Fruit fly (Drosophila melanogaster) whole organism, embryonic: ENCODE data around the gene meigo.
A peak's percentile ranks its signal among the peaks of the same experiment; 100 is the strongest.

Experiments used
- Abd-B ChIP-seq: fragments of 200-800 bp; sonication (Bioruptor generic); optimal IDR thresholded peaks from 2 replicates; lab custom pipeline; 2018; ENCODE audit warnings: missing biosample characterization, mild to moderate bottlenecking, missing genetic modification characterization, moderate library complexity
- CG10147 ChIP-seq: fragments of 200-800 bp; sonication (Bioruptor generic); optimal IDR thresholded peaks from 2 replicates; lab custom pipeline; 2019; ENCODE audit warnings: missing biosample characterization, mild to moderate bottlenecking, missing genetic modification characterization, moderate library complexity
- CG10543 ChIP-seq: fragments of 200-800 bp; sonication (Bioruptor generic); optimal IDR thresholded peaks from 3 replicates; lab custom pipeline; 2017; ENCODE audit warnings: missing biosample characterization, mild to moderate bottlenecking, missing genetic modification characterization, moderate library complexity
- CG10654 ChIP-seq: fragments of 200-800 bp; sonication (Bioruptor generic); optimal IDR thresholded peaks from 2 replicates; lab custom pipeline; 2016; ENCODE audit warnings: missing biosample characterization, missing genetic modification characterization
- CG13287 ChIP-seq: fragments of 200-800 bp; sonication (Bioruptor generic); IDR thresholded peaks from 2 replicates; pipeline ENCODE4 v1.3.6; 2022; ENCODE audit warnings: missing biosample characterization, missing genetic modification characterization; ENCODE audit not compliant: partially characterized antibody
- CG17186 ChIP-seq: fragments of 200-800 bp; sonication (Bioruptor generic); optimal IDR thresholded peaks from 3 replicates; lab custom pipeline; 2017; ENCODE audit warnings: missing biosample characterization, missing genetic modification reagents, missing genetic modification characterization
- CG17385 ChIP-seq: fragments of 200-800 bp; sonication (Bioruptor generic); optimal IDR thresholded peaks from 3 replicates; lab custom pipeline; 2018; ENCODE audit warnings: missing biosample characterization, mild to moderate bottlenecking, missing genetic modification characterization
- CG18619 ChIP-seq: fragments of 200-800 bp; sonication (Bioruptor generic); optimal IDR thresholded peaks from 3 replicates; lab custom pipeline; 2017; ENCODE audit warnings: missing biosample characterization, mild to moderate bottlenecking, missing genetic modification characterization
- CG3281 ChIP-seq: fragments of 200-800 bp; sonication (Bioruptor generic); optimal IDR thresholded peaks from 3 replicates; lab custom pipeline; 2017; ENCODE audit warnings: missing biosample characterization, mild to moderate bottlenecking, missing genetic modification characterization
- CG3726 ChIP-seq: fragments of 200-800 bp; sonication (Bioruptor generic); IDR thresholded peaks from 3 replicates; pipeline ENCODE4, ENCODE4 v1.3.6; 2022; ENCODE audit warnings: missing biosample characterization, missing genetic modification characterization
- CG42726 ChIP-seq: fragments of 200-800 bp; sonication (Bioruptor generic); IDR thresholded peaks from 2 replicates; pipeline ENCODE4 v1.3.6; 2022; ENCODE audit warnings: missing biosample characterization, missing genetic modification characterization; ENCODE audit not compliant: partially characterized antibody
- CG6254 ChIP-seq: fragments of 200-800 bp; sonication (Bioruptor generic); optimal IDR thresholded peaks from 3 replicates; lab custom pipeline; 2017; ENCODE audit warnings: mild to moderate bottlenecking, missing biosample characterization, missing genetic modification reagents, missing genetic modification characterization
- CG7987 ChIP-seq: fragments of 200-800 bp; sonication (Bioruptor generic); optimal IDR thresholded peaks from 2 replicates; lab custom pipeline; 2018; ENCODE audit warnings: missing biosample characterization, mild to moderate bottlenecking, missing genetic modification characterization, moderate library complexity
- CG8478 ChIP-seq: fragments of >200 bp; optimal IDR thresholded peaks from 2 replicates; lab custom pipeline; 2018
- CG9609 ChIP-seq: fragments of 200-800 bp; sonication (Bioruptor generic); optimal IDR thresholded peaks from 3 replicates; lab custom pipeline; 2016; ENCODE audit warnings: missing biosample characterization, missing genetic modification characterization
- D19A ChIP-seq: fragments of 200-800 bp; optimal IDR thresholded peaks from 3 replicates; lab custom pipeline; 2019; ENCODE audit warnings: missing biosample characterization, mild to moderate bottlenecking, missing genetic modification characterization, moderate library complexity
- Eip74EF ChIP-seq, 2 experiments: fragments of 200-800 bp in 1 of 2; fragments of >200 bp in 1 of 2; sonication (Bioruptor generic) in 1 of 2; optimal IDR thresholded peaks; 2 replicates each; lab custom pipeline; 2017 to 2019; ENCODE audit warnings: missing biosample characterization in 2 of 2, missing genetic modification characterization in 2 of 2, mild to moderate bottlenecking in 1 of 2, moderate library complexity in 1 of 2
- Fer2 ChIP-seq: fragments of 200-800 bp; sonication (Bioruptor generic); optimal IDR thresholded peaks from 2 replicates; lab custom pipeline; 2018; ENCODE audit warnings: missing biosample characterization, mild to moderate bottlenecking, missing genetic modification characterization, moderate library complexity
- H15 ChIP-seq: fragments of 200-800 bp; sonication (Bioruptor generic); IDR thresholded peaks from 3 replicates; pipeline ENCODE4 v1.3.6; 2022; ENCODE audit warnings: missing biosample characterization, missing genetic modification characterization
- HHEX ChIP-seq: fragments of 200-800 bp; sonication (Bioruptor generic); optimal IDR thresholded peaks from 3 replicates; lab custom pipeline; 2017; ENCODE audit warnings: missing biosample characterization, mild to moderate bottlenecking, missing genetic modification characterization, missing genetic modification reagents
- HLHmδ ChIP-seq: fragments of 200-800 bp; sonication (Bioruptor generic); optimal IDR thresholded peaks from 2 replicates; lab custom pipeline; 2018; ENCODE audit warnings: missing biosample characterization, mild to moderate bottlenecking, missing genetic modification characterization, moderate library complexity
- Lpt ChIP-seq: fragments of >200 bp; optimal IDR thresholded peaks from 2 replicates; lab custom pipeline; 2018; ENCODE audit warnings: missing biosample characterization, missing genetic modification characterization
- MBD-R2 ChIP-seq: fragments of 200-800 bp; sonication (Bioruptor generic); IDR thresholded peaks from 2 replicates; pipeline ENCODE4 v1.3.6; 2022; ENCODE audit warnings: missing biosample characterization, missing genetic modification characterization
- Mrtf ChIP-seq: fragments of 200-800 bp; sonication (Bioruptor generic); IDR thresholded peaks from 3 replicates; pipeline ENCODE4 v1.3.6; 2022; ENCODE audit warnings: missing biosample characterization, missing genetic modification characterization
- Neu2 ChIP-seq: fragments of 200-800 bp; sonication (Bioruptor generic); optimal IDR thresholded peaks from 3 replicates; lab custom pipeline; 2016; ENCODE audit warnings: missing biosample characterization, missing genetic modification characterization, borderline replicate concordance
- TFAM ChIP-seq: fragments of 200-800 bp; sonication (Bioruptor generic); optimal IDR thresholded peaks from 2 replicates; lab custom pipeline; 2017; ENCODE audit warnings: missing biosample characterization, missing genetic modification characterization, inconsistent platforms
- Vsx1 ChIP-seq: fragments of 200-800 bp; sonication (Bioruptor generic); optimal IDR thresholded peaks from 2 replicates; lab custom pipeline; 2017; ENCODE audit warnings: missing biosample characterization, mild to moderate bottlenecking, missing genetic modification characterization, missing genetic modification reagents
- ap ChIP-seq: fragments of 200-800 bp; sonication (Bioruptor generic); IDR thresholded peaks from 2 replicates; pipeline ENCODE4 v1.3.6; 2022; ENCODE audit warnings: missing biosample characterization, missing genetic modification characterization
- cato ChIP-seq: fragments of 200-800 bp; sonication (Bioruptor generic); optimal IDR thresholded peaks from 2 replicates; lab custom pipeline; 2016; ENCODE audit warnings: missing biosample characterization, missing genetic modification characterization, borderline replicate concordance
- corto ChIP-seq: fragments of 200-800 bp; sonication (Bioruptor generic); optimal IDR thresholded peaks from 2 replicates; lab custom pipeline; 2016; ENCODE audit warnings: missing biosample characterization, mild to moderate bottlenecking, missing genetic modification characterization, moderate library complexity
- gsb-n ChIP-seq: fragments of 200-800 bp; sonication (Bioruptor generic); optimal IDR thresholded peaks from 3 replicates; lab custom pipeline; 2018; ENCODE audit warnings: missing biosample characterization, mild to moderate bottlenecking, missing genetic modification characterization
- hth ChIP-seq: fragments of >200 bp; optimal IDR thresholded peaks from 2 replicates; lab custom pipeline; 2017; ENCODE audit warnings: inconsistent platforms
- klu ChIP-seq: fragments of 200-800 bp; sonication (Bioruptor generic); IDR thresholded peaks from 2 replicates; pipeline ENCODE4 v1.3.6; 2022; ENCODE audit warnings: missing biosample characterization, missing genetic modification characterization
- kni ChIP-seq: fragments of 200-800 bp; sonication (Bioruptor generic); optimal IDR thresholded peaks from 3 replicates; lab custom pipeline; 2017; ENCODE audit warnings: mild to moderate bottlenecking, missing biosample characterization, missing genetic modification reagents, missing genetic modification characterization
- knrl ChIP-seq: fragments of 200-800 bp; sonication (Bioruptor generic); IDR thresholded peaks from 3 replicates; pipeline ENCODE4 v1.3.6; 2022; ENCODE audit warnings: missing biosample characterization, missing genetic modification characterization; ENCODE audit not compliant: partially characterized antibody
- lab ChIP-seq: fragments of 200-800 bp; sonication (Bioruptor generic); optimal IDR thresholded peaks from 3 replicates; lab custom pipeline; 2017; ENCODE audit warnings: missing biosample characterization, missing genetic modification characterization, mild to moderate bottlenecking, moderate library complexity, missing genetic modification reagents
- maf-S ChIP-seq: fragments of 200-800 bp; sonication (Bioruptor generic); optimal IDR thresholded peaks from 2 replicates; lab custom pipeline; 2016; ENCODE audit warnings: missing biosample characterization, missing genetic modification characterization
- pb ChIP-seq: fragments of 200-800 bp; sonication (Bioruptor generic); optimal IDR thresholded peaks from 3 replicates; lab custom pipeline; 2016; ENCODE audit warnings: missing biosample characterization, missing genetic modification characterization
- ranshi ChIP-seq: fragments of 200-800 bp; sonication (Bioruptor generic); IDR thresholded peaks from 2 replicates; pipeline ENCODE4 v1.3.6; 2022; ENCODE audit warnings: missing biosample characterization, missing genetic modification characterization
- run ChIP-seq: fragments of 200-800 bp; sonication (Bioruptor generic); optimal IDR thresholded peaks from 3 replicates; lab custom pipeline; 2018; ENCODE audit warnings: missing biosample characterization, mild to moderate bottlenecking, missing genetic modification characterization
- scrt ChIP-seq: fragments of 200-800 bp; sonication (Bioruptor generic); optimal IDR thresholded peaks from 2 replicates; lab custom pipeline; 2018; ENCODE audit warnings: missing biosample characterization, mild to moderate bottlenecking, missing genetic modification characterization, moderate library complexity
- shn ChIP-seq: fragments of 200-800 bp; sonication (Bioruptor generic); optimal IDR thresholded peaks from 3 replicates; lab custom pipeline; 2016; ENCODE audit warnings: missing biosample characterization, missing genetic modification characterization
- sqz ChIP-seq: fragments of 200-800 bp; sonication (Bioruptor generic); optimal IDR thresholded peaks from 3 replicates; lab custom pipeline; 2018; ENCODE audit warnings: missing biosample characterization, mild to moderate bottlenecking, missing genetic modification characterization
- stwl ChIP-seq: fragments of 200-800 bp; sonication (Bioruptor generic); optimal IDR thresholded peaks from 3 replicates; lab custom pipeline; 2018; ENCODE audit warnings: missing biosample characterization, mild to moderate bottlenecking, missing genetic modification characterization, moderate library complexity
- tap ChIP-seq: fragments of 200-800 bp; optimal IDR thresholded peaks from 3 replicates; lab custom pipeline; 2019; ENCODE audit warnings: missing biosample characterization, mild to moderate bottlenecking, missing genetic modification characterization, moderate library complexity
- unc-4 ChIP-seq: fragments of 200-800 bp; sonication (Bioruptor generic); IDR thresholded peaks from 2 replicates; pipeline ENCODE4 v1.3.6; 2022; ENCODE audit warnings: missing biosample characterization, missing genetic modification characterization; ENCODE audit not compliant: partially characterized antibody
- vfl ChIP-seq: fragments of 200-800 bp; sonication (Bioruptor generic); optimal IDR thresholded peaks from 2 replicates; lab custom pipeline; 2016; ENCODE audit warnings: missing biosample characterization, missing genetic modification characterization
- wek ChIP-seq: fragments of 200-800 bp; sonication (Bioruptor generic); optimal IDR thresholded peaks from 3 replicates; lab custom pipeline; 2018; ENCODE audit warnings: missing biosample characterization, mild to moderate bottlenecking, missing genetic modification characterization, moderate library complexity

meigo gene

dm6 chr3R:21156572-21157480 is 18.8 kb downstream of the meigo start (continued):
- TF ChIP-seq CG13287 (GFP tag; lab: Robert Waterston, UW) = no peak
- no peak for TF ChIP-seq wek (GFP tag; lab: Kevin White, UChicago)
- no peak for TF ChIP-seq HLHmδ (GFP tag; lab: Kevin White, UChicago)
- no peak for TF ChIP-seq shn (GFP tag; lab: Kevin White, UChicago)
- no peak for TF ChIP-seq CG7987 (GFP tag; lab: Kevin White, UChicago)
- peak; percentile 37 for TF ChIP-seq sqz (GFP tag; lab: Kevin White, UChicago)
- TF ChIP-seq klu (GFP tag; lab: Robert Waterston, UW) = no peak
- TF ChIP-seq knrl = no peak
- TF ChIP-seq lab = peak; percentile 60
- no peak for TF ChIP-seq H15 (GFP tag; lab: Robert Waterston, UW)
- no peak for TF ChIP-seq hth (lab: Kevin White, UChicago)
- no peak for TF ChIP-seq Lpt (GFP tag; lab: Kevin White, UChicago)
- TF ChIP-seq tap (tag; lab: Kevin White, UChicago) = no peak
- no peak for TF ChIP-seq Eip74EF (GFP tag; optimal IDR thresholded peaks at IDR 0.05; lab: Kevin White, UChicago)
- TF ChIP-seq pb (GFP tag; lab: Kevin White, UChicago) = no peak
- TF ChIP-seq cato (GFP tag; lab: Kevin White, UChicago) = no peak
- TF ChIP-seq CG10654 (GFP tag; lab: Kevin White, UChicago) = no peak
- TF ChIP-seq MBD-R2 (GFP tag; lab: Robert Waterston, UW) = no peak
- no peak for TF ChIP-seq Abd-B (GFP tag; lab: Kevin White, UChicago)
- no peak for TF ChIP-seq CG10543 (GFP tag; lab: Kevin White, UChicago)
- peak; percentile 2 for TF ChIP-seq scrt (GFP tag; lab: Kevin White, UChicago)
- no peak for TF ChIP-seq maf-S
- TF ChIP-seq run (tag; lab: Kevin White, UChicago) = no peak
- TF ChIP-seq unc-4 (GFP tag; lab: Robert Waterston, UW) = no peak
- peak; percentile 83 for TF ChIP-seq CG17385 (GFP tag; lab: Kevin White, UChicago)
- TF ChIP-seq CG18619 (GFP tag; lab: Kevin White, UChicago) = no peak
- TF ChIP-seq CG3726 (GFP tag; lab: Robert Waterston, UW) = no peak
- no peak for TF ChIP-seq ranshi (GFP tag; lab: Robert Waterston, UW)
- no peak for TF ChIP-seq CG10147 (GFP tag; lab: Kevin White, UChicago)
- TF ChIP-seq stwl (tag; lab: Kevin White, UChicago) = no peak
- TF ChIP-seq CG6254 (GFP tag; lab: Kevin White, UChicago) = no peak
- no peak for TF ChIP-seq TFAM (GFP tag; lab: Kevin White, UChicago)
- no peak for TF ChIP-seq D19A (tag; lab: Kevin White, UChicago)
- TF ChIP-seq ap = no peak
- no peak for TF ChIP-seq CG9609 (GFP tag; lab: Kevin White, UChicago)
- TF ChIP-seq CG8478 (lab: Kevin White, UChicago) = no peak
- TF ChIP-seq Fer2 = no peak
- no peak for TF ChIP-seq gsb-n (tag; lab: Kevin White, UChicago)
- TF ChIP-seq Neu2 (GFP tag; lab: Kevin White, UChicago) = no peak
- TF ChIP-seq corto = peak; percentile 2
- no peak for TF ChIP-seq CG17186 (GFP tag; lab: Kevin White, UChicago)
- peak; percentile 10 for TF ChIP-seq CG3281 (GFP tag; lab: Kevin White, UChicago)
- TF ChIP-seq CG42726 (GFP tag; lab: Robert Waterston, UW) = no peak
- no peak for TF ChIP-seq vfl (GFP tag; lab: Kevin White, UChicago)
- TF ChIP-seq kni (GFP tag; lab: Kevin White, UChicago) = peak; percentile 60
- TF ChIP-seq Mrtf = no peak
- TF ChIP-seq Vsx1 (GFP tag; lab: Kevin White, UChicago) = peak; percentile 79
- no peak for TF ChIP-seq HHEX (GFP tag; lab: Kevin White, UChicago)
